Fruit fly (Drosophila melanogaster): Measurements from ENCODE around the gene CG7692.
A peak's percentile ranks its signal among the peaks of the same experiment; 100 is the strongest.

The CG7692 gene

dm6 chr3L:17310509-17310908 lies 41.1 kb upstream of the CG7692 start (continued):
- TF ChIP-seq wek (GFP tag; optimal IDR thresholded peaks at IDR 0.05) (no peak), CG13624 (GFP tag; optimal IDR thresholded peaks at IDR 0.05) (no peak), onecut (GFP tag; IDR thresholded peaks at IDR 0.05) (peak; percentile 23; the same call in 1 of the 2 replicates), CG30431 (GFP tag; optimal IDR thresholded peaks at IDR 0.05) (no peak), CG18764 (GFP tag; optimal IDR thresholded peaks at IDR 0.05) (no peak), CG10543 (GFP tag; optimal IDR thresholded peaks at IDR 0.05) (peak; percentile 13), CG17359 (tag; optimal IDR thresholded peaks at IDR 0.05) (peak; percentile 43), nmo (GFP tag; optimal IDR thresholded peaks at IDR 0.05) (peak; percentile 14), caup (GFP tag; optimal IDR thresholded peaks at IDR 0.05; ENCODE audit: severe bottlenecking) (peak; percentile 57), CG7372 (GFP tag; IDR thresholded peaks at IDR 0.05) (0 out of 2 replicates have a peak, but pooled peaks have one; percentile 51), vvl (GFP tag; IDR thresholded peaks at IDR 0.05) (peak; percentile 73), NC2α (GFP tag; optimal IDR thresholded peaks at IDR 0.05) (no peak), bcd (GFP tag; optimal IDR thresholded peaks at IDR 0.05) (peak; percentile 24), CG12219 (GFP tag; optimal IDR thresholded peaks at IDR 0.05) (no peak), row (GFP tag; IDR thresholded peaks at IDR 0.05) (peak; percentile 65), C15 (GFP tag; IDR thresholded peaks at IDR 0.05) (0 out of 3 replicates have a peak, but pooled peaks have one; percentile 8), CG10959 (GFP tag; IDR thresholded peaks at IDR 0.05) (peak; percentile 34; the same call in 1 of the 2 replicates), al (GFP tag; IDR thresholded peaks at IDR 0.05) (0 out of 2 replicates have a peak, but pooled peaks have one; percentile 13), Xbp1 (GFP tag; optimal IDR thresholded peaks at IDR 0.05) (peak; percentile 5), MBD-R2 (GFP tag; IDR thresholded peaks at IDR 0.05) (peak; percentile 34; the same call in 1 of the 2 replicates), CG13424 (tag; optimal IDR thresholded peaks at IDR 0.05) (peak; percentile 32), CG4707 (GFP tag; optimal IDR thresholded peaks at IDR 0.05) (no peak), bsh (GFP tag; optimal IDR thresholded peaks at IDR 0.05) (peak in 1 of 2 experiments; percentile 27), Ada2b (GFP tag; IDR thresholded peaks at IDR 0.05) (peak; percentile 62)

DNA sequence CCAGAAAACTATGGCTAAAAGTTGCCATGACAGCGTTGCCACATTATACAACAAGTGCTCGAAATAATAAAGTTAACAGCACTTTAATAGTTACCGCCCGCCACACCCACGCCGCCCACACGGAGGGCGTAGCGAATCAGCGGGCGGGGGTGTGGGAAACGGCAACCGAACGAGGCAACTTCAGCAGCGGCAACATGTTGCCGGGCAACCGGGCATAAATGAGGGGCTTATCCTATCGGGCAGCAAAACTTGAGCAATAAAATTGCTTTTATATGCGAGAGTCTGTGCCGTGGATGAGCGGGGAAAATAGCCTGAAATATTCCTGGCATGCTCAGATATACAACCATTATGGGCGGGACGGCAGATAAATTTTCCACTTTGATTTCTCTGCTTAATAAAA lies 35.4 kb upstream of the CG7692 start:
- TF ChIP-seq CG6854 (GFP tag; optimal IDR thresholded peaks at IDR 0.05) (no peak), shn (GFP tag; optimal IDR thresholded peaks at IDR 0.05) (no peak), klu (GFP tag; IDR thresholded peaks at IDR 0.05) (no peak), CG13287 (GFP tag; IDR thresholded peaks at IDR 0.05; ENCODE audit: partially characterized antibody) (no peak), Dip2 (GFP tag; IDR thresholded peaks at IDR 0.05) (no peak), CG11504 (tag; optimal IDR thresholded peaks at IDR 0.05) (peak; percentile 72), CG10274 (GFP tag; optimal IDR thresholded peaks at IDR 0.05) (no peak), CG3847 (GFP tag; IDR thresholded peaks at IDR 0.05) (no peak), pan (optimal IDR thresholded peaks at IDR 0.05) (no peak), pan (GFP tag; optimal IDR thresholded peaks at IDR 0.05 in 1 of 2, IDR thresholded peaks at IDR 0.05 in 1 of 2) (no peak), tgo (GFP tag; IDR thresholded peaks at IDR 0.05) (no peak), CG12744 (GFP tag; optimal IDR thresholded peaks at IDR 0.05) (no peak), CG14050 (GFP tag; IDR thresholded peaks at IDR 0.05) (no peak), gfzf (GFP tag; optimal IDR thresholded peaks at IDR 0.05) (no peak), p53 (GFP tag; optimal IDR thresholded peaks at IDR 0.05) (no peak), CG12155 (GFP tag; optimal IDR thresholded peaks at IDR 0.05) (no peak), scrt (GFP tag; optimal IDR thresholded peaks at IDR 0.05) (peak; percentile 65), NC2β (GFP tag; optimal IDR thresholded peaks at IDR 0.05) (no peak), Fer1 (GFP tag; optimal IDR thresholded peaks at IDR 0.05) (no peak), MTF-1 (GFP tag; optimal IDR thresholded peaks at IDR 0.05; ENCODE audit: borderline replicate concordance) (no peak), crc (GFP tag; optimal IDR thresholded peaks at IDR 0.05) (no peak), CG11085 (GFP tag; IDR thresholded peaks at IDR 0.05) (no peak), HLH3B (GFP tag; IDR thresholded peaks at IDR 0.05) (no peak), Rfx (GFP tag; IDR thresholded peaks at IDR 0.05) (peak; percentile 16; the same call in 1 of the 2 replicates), CG15011 (GFP tag; optimal IDR thresholded peaks at IDR 0.05) (no peak), gro (GFP tag; optimal IDR thresholded peaks at IDR 0.05) (no peak), Lpt (GFP tag; optimal IDR thresholded peaks at IDR 0.05) (no peak), abd-A (tag; optimal IDR thresholded peaks at IDR 0.05) (peak; percentile 65)

Measured in whole organism, embryonic.